Fruit fly (Drosophila melanogaster) whole organism, wandering third instar larva: ENCODE results near the gene CG31249.
A peak's percentile ranks its signal among the peaks of the same experiment; 100 is the strongest.

Experiments
- Abd-B ChIP-seq: fragments of >200 bp; optimal IDR thresholded peaks from 2 replicates; lab custom pipeline; 2017; ENCODE audit warnings: missing biosample characterization, missing genetic modification characterization
- CG32264 ChIP-seq: fragments of 200-800 bp; sonication (Bioruptor generic); optimal IDR thresholded peaks from 2 replicates; lab custom pipeline; 2016; ENCODE audit warnings: missing biosample characterization, missing genetic modification characterization
- CG9705 ChIP-seq: fragments of 200-800 bp; sonication (Bioruptor generic); optimal IDR thresholded peaks from 2 replicates; lab custom pipeline; 2018; ENCODE audit warnings: missing biosample characterization, mild to moderate bottlenecking, missing genetic modification characterization
- CrebA ChIP-seq: fragments of 200-800 bp; sonication (Bioruptor generic); optimal IDR thresholded peaks from 2 replicates; lab custom pipeline; 2016; ENCODE audit warnings: missing biosample characterization, mild to moderate bottlenecking, missing genetic modification characterization, borderline replicate concordance
- Dfd ChIP-seq: fragments of >200 bp; optimal IDR thresholded peaks from 2 replicates; lab custom pipeline; 2017; ENCODE audit warnings: missing biosample characterization, missing genetic modification characterization
- Dif ChIP-seq: fragments of 200-275, 200-300 bp; sonication (Bioruptor generic); optimal IDR thresholded peaks from 2 replicates; lab custom pipeline; 2018; ENCODE audit warnings: missing biosample characterization, missing genetic modification characterization; ENCODE audit not compliant: partially characterized antibody
- GATAd ChIP-seq: sonication (Bioruptor generic); optimal IDR thresholded peaks from 2 replicates; lab custom pipeline; 2016; ENCODE audit warnings: missing biosample characterization, missing genetic modification characterization
- HLH106 ChIP-seq: fragments of 200-800 bp; optimal IDR thresholded peaks from 3 replicates; lab custom pipeline; 2019; ENCODE audit warnings: missing biosample characterization, mild to moderate bottlenecking, missing genetic modification characterization, moderate library complexity
- Hnf4 ChIP-seq: fragments of 200-800 bp; sonication (Bioruptor generic); optimal IDR thresholded peaks from 2 replicates; lab custom pipeline; 2016; ENCODE audit warnings: missing biosample characterization, mild to moderate bottlenecking, missing genetic modification characterization
- Hr78 ChIP-seq: fragments of >200 bp; optimal IDR thresholded peaks from 2 replicates; lab custom pipeline; 2017; ENCODE audit warnings: missing biosample characterization, missing genetic modification characterization
- Hr83 ChIP-seq: fragments of 200-300 bp; sonication (Bioruptor generic); optimal IDR thresholded peaks from 2 replicates; lab custom pipeline; 2016; ENCODE audit warnings: missing biosample characterization, mild to moderate bottlenecking, missing genetic modification characterization, moderate library complexity; ENCODE audit not compliant: poor library complexity, severe bottlenecking
- Jra ChIP-seq: sonication (Bioruptor generic); optimal IDR thresholded peaks from 2 replicates; lab custom pipeline; 2016; ENCODE audit warnings: missing biosample characterization, missing genetic modification characterization
- Mio ChIP-seq: sonication (Bioruptor generic); optimal IDR thresholded peaks from 2 replicates; lab custom pipeline; 2016; ENCODE audit warnings: missing biosample characterization, missing genetic modification characterization
- Myc ChIP-seq: fragments of >200 bp; optimal IDR thresholded peaks from 2 replicates; lab custom pipeline; 2017
- N ChIP-seq: fragments of >200 bp; optimal IDR thresholded peaks from 2 replicates; lab custom pipeline; 2018; ENCODE audit warnings: missing biosample characterization, missing external identifiers, missing genetic modification characterization
- OdsH ChIP-seq: fragments of 200-800 bp; sonication (Bioruptor generic); optimal IDR thresholded peaks from 2 replicates; lab custom pipeline; 2016; ENCODE audit warnings: missing biosample characterization, mild to moderate bottlenecking, missing genetic modification characterization
- Rel ChIP-seq, 2 experiments: fragments of 200-800 bp; sonication (Bioruptor generic) in 1 of 2; optimal IDR thresholded peaks; 2 replicates in 1 of 2; 3 replicates in 1 of 2; lab custom pipeline; 2016 to 2019; ENCODE audit warnings: mild to moderate bottlenecking in 2 of 2, missing biosample characterization in 2 of 2, missing genetic modification characterization in 2 of 2, moderate library complexity in 1 of 2
- Sp1 ChIP-seq: fragments of 200-800 bp; sonication (Bioruptor generic); optimal IDR thresholded peaks from 3 replicates; lab custom pipeline; 2019; ENCODE audit warnings: missing biosample characterization, mild to moderate bottlenecking, missing genetic modification characterization, moderate library complexity
- Vsx2 ChIP-seq: fragments of 200-300, 225-300 bp; sonication (Bioruptor generic); optimal IDR thresholded peaks from 2 replicates; lab custom pipeline; 2018; ENCODE audit warnings: missing biosample characterization, missing genetic modification characterization; ENCODE audit not compliant: partially characterized antibody
- br ChIP-seq: fragments of 200-800 bp; sonication (Bioruptor generic); optimal IDR thresholded peaks from 2 replicates; lab custom pipeline; 2016; ENCODE audit warnings: missing biosample characterization, missing genetic modification characterization
- brk ChIP-seq: fragments of 200-800 bp; sonication (Bioruptor generic); optimal IDR thresholded peaks from 2 replicates; lab custom pipeline; 2016; ENCODE audit warnings: missing biosample characterization, mild to moderate bottlenecking, missing genetic modification characterization
- dl ChIP-seq, 2 experiments: fragments of 175-275, 200-275 bp in 1 of 2; fragments of 200-275 bp in 1 of 2; sonication (Bioruptor generic); optimal IDR thresholded peaks; lab custom pipeline; 2018; ENCODE audit warnings: mild to moderate bottlenecking in 2 of 2, missing biosample characterization in 2 of 2, missing genetic modification characterization in 2 of 2, moderate library complexity in 2 of 2; ENCODE audit not compliant: partially characterized antibody in 2 of 2, insufficient read depth in 1 of 2
- dmrt93B ChIP-seq: fragments of 200-800 bp; sonication (Bioruptor generic); optimal IDR thresholded peaks from 2 replicates; lab custom pipeline; 2018; ENCODE audit warnings: missing biosample characterization, mild to moderate bottlenecking, missing genetic modification characterization
- dsf ChIP-seq: sonication (Bioruptor generic); optimal IDR thresholded peaks from 2 replicates; lab custom pipeline; 2016; ENCODE audit warnings: missing biosample characterization, missing genetic modification characterization, borderline replicate concordance
- ey ChIP-seq: fragments of 200-800 bp; sonication (Bioruptor generic); optimal IDR thresholded peaks from 2 replicates; lab custom pipeline; 2016; ENCODE audit warnings: missing biosample characterization, missing genetic modification characterization
- foxo ChIP-seq, 2 experiments: fragments of 200-800 bp; sonication (Bioruptor generic); optimal IDR thresholded peaks; 2 replicates in 1 of 2; 3 replicates in 1 of 2; lab custom pipeline; 2016 to 2017; ENCODE audit warnings: missing biosample characterization in 2 of 2, missing genetic modification characterization in 2 of 2
- fru ChIP-seq: fragments of 200-800 bp; sonication (Bioruptor generic); optimal IDR thresholded peaks from 3 replicates; lab custom pipeline; 2016; ENCODE audit warnings: missing biosample characterization, mild to moderate bottlenecking, missing genetic modification characterization
- h ChIP-seq: fragments of 200-800 bp; sonication (Bioruptor generic); optimal IDR thresholded peaks from 3 replicates; lab custom pipeline; 2016; ENCODE audit warnings: missing biosample characterization, mild to moderate bottlenecking, missing genetic modification characterization
- jim ChIP-seq: fragments of 175-275, 200-325 bp; sonication (Bioruptor generic); optimal IDR thresholded peaks from 2 replicates; lab custom pipeline; 2016; ENCODE audit warnings: missing biosample characterization, mild to moderate bottlenecking, missing genetic modification characterization
- lola ChIP-seq: fragments of >200 bp; optimal IDR thresholded peaks from 2 replicates; lab custom pipeline; 2017; ENCODE audit warnings: missing biosample characterization, missing genetic modification characterization
- pan ChIP-seq: fragments of >200 bp; optimal IDR thresholded peaks from 2 replicates; lab custom pipeline; 2017
- psq ChIP-seq: fragments of 200-800 bp; sonication (Bioruptor generic); optimal IDR thresholded peaks from 3 replicates; lab custom pipeline; 2017; ENCODE audit warnings: missing biosample characterization, mild to moderate bottlenecking, missing genetic modification characterization, moderate library complexity
- rgr ChIP-seq: fragments of 200-800 bp; sonication (Bioruptor generic); optimal IDR thresholded peaks from 3 replicates; lab custom pipeline; 2016; ENCODE audit warnings: missing biosample characterization, mild to moderate bottlenecking, missing genetic modification characterization
- sage ChIP-seq: fragments of 200-800 bp; sonication (Bioruptor generic); optimal IDR thresholded peaks from 2 replicates; lab custom pipeline; 2016; ENCODE audit warnings: missing biosample characterization, mild to moderate bottlenecking, missing genetic modification characterization
- sv ChIP-seq: fragments of 200-800 bp; sonication (Bioruptor generic); optimal IDR thresholded peaks from 3 replicates; lab custom pipeline; 2016; ENCODE audit warnings: missing biosample characterization, missing genetic modification characterization
- tai ChIP-seq: sonication (Bioruptor generic); optimal IDR thresholded peaks from 2 replicates; lab custom pipeline; 2016; ENCODE audit warnings: missing biosample characterization, missing genetic modification characterization
- usp ChIP-seq: fragments of >200 bp; optimal IDR thresholded peaks from 2 replicates; lab custom pipeline; 2017; ENCODE audit warnings: missing biosample characterization, missing genetic modification characterization
- woc ChIP-seq: sonication (Bioruptor generic); optimal IDR thresholded peaks from 2 replicates; lab custom pipeline; 2016; ENCODE audit warnings: missing biosample characterization, mild to moderate bottlenecking, missing genetic modification characterization

The CG31249 gene

dm6 chr3R:17718760-17719625 is 32.1 kb upstream of the CG31249 start, which contains the start of gene Pxt:
Gene Pxt (plus strand): TSS chr3R:17719454.
- TF ChIP-seq psq (GFP tag; lab: Kevin White, UChicago) (no peak), usp (GFP tag; lab: Kevin White, UChicago) (no peak), Dfd (no peak), Jra (no peak), GATAd (GFP tag; lab: Kevin White, UChicago) (no peak), Vsx2 (no peak), Mio (GFP tag; lab: Kevin White, UChicago) (no peak), tai (GFP tag; lab: Kevin White, UChicago) (no peak), dl (GFP tag; optimal IDR thresholded peaks at IDR 0.05; lab: Kevin White, UChicago; ENCODE audit: insufficient read depth in 1 of 2, partially characterized antibody in 2 of 2) (no peak), br (GFP tag; lab: Kevin White, UChicago) (no peak), Sp1 (GFP tag; lab: Kevin White, UChicago) (no peak), woc (GFP tag; lab: Kevin White, UChicago) (no peak), pan (lab: Kevin White, UChicago) (no peak), brk (no peak)

DNA sequence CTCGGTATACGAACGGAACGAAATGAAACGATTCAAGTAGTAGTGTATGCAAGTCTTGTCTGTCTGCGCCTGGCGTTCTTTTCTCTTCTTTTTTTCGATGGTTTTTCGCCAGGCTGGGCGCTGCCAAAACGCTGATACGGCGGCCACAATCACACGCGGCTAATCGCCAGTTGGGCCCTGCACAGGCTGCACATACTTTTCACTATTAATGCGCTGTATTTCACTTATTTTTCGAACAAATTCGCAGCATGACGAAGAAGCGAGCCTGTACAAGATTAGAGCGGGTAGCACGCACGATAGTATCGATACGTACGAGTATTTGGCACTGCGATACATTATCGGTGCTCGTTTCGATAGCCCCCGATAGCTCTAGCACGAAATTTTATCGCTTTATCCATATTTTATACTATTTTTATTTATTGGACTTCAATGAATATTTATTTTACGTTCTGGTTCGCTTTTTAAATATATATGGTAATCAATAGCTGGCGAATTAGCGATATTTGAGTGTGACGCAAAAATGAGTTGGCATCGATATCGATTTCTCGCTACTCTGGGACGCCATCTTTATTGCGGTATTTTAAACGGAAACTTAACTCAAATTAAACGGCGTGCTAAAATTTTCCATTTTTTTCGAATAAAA is 31.3 kb upstream of the CG31249 start, which contains the start of gene osa:
osa (minus strand) TSS at position 300 of the 643 bp plus-strand sequence.
- TF ChIP-seq h (GFP tag; lab: Kevin White, UChicago): peak; percentile 41
- TF ChIP-seq sv (GFP tag; lab: Kevin White, UChicago): no peak
- TF ChIP-seq Hnf4 (GFP tag; lab: Kevin White, UChicago): no peak
- TF ChIP-seq dl (GFP tag; optimal IDR thresholded peaks at IDR 0.05; lab: Kevin White, UChicago; ENCODE audit: insufficient read depth in 1 of 2, partially characterized antibody in 2 of 2): no peak
- TF ChIP-seq woc (GFP tag; lab: Kevin White, UChicago): no peak
- TF ChIP-seq Mio (GFP tag; lab: Kevin White, UChicago): no peak
- no peak for TF ChIP-seq lola (GFP tag; lab: Kevin White, UChicago)
- peak; percentile 19 for TF ChIP-seq Myc
- no peak for TF ChIP-seq br (GFP tag; lab: Kevin White, UChicago)
- no peak for TF ChIP-seq foxo (GFP tag; optimal IDR thresholded peaks at IDR 0.05; lab: Kevin White, UChicago)
- no peak for TF ChIP-seq dmrt93B
- peak; percentile 24 for TF ChIP-seq sage (GFP tag; lab: Kevin White, UChicago)
- no peak for TF ChIP-seq HLH106
- TF ChIP-seq N: no peak
- TF ChIP-seq Hr83 (GFP tag; lab: Kevin White, UChicago): peak; percentile 25
- TF ChIP-seq CG9705 (GFP tag; lab: Kevin White, UChicago): peak; percentile 12
- TF ChIP-seq CrebA (GFP tag; lab: Kevin White, UChicago): no peak
- TF ChIP-seq Abd-B (GFP tag; lab: Kevin White, UChicago): no peak
- no peak for TF ChIP-seq Dif (GFP tag; lab: Kevin White, UChicago)
- no peak for TF ChIP-seq ey (GFP tag; lab: Kevin White, UChicago)
- no peak for TF ChIP-seq fru
- TF ChIP-seq Jra: peak; percentile 14
- TF ChIP-seq Hr78 (GFP tag; lab: Kevin White, UChicago): no peak
- no peak for TF ChIP-seq dsf (GFP tag; lab: Kevin White, UChicago)
- TF ChIP-seq pan (lab: Kevin White, UChicago): no peak
- TF ChIP-seq Sp1 (GFP tag; lab: Kevin White, UChicago): peak; percentile 12
- TF ChIP-seq Rel (GFP tag; optimal IDR thresholded peaks at IDR 0.05; lab: Kevin White, UChicago): no peak
- no peak for TF ChIP-seq Rel (tag; optimal IDR thresholded peaks at IDR 0.05; lab: Kevin White, UChicago)
- no peak for TF ChIP-seq Vsx2
- TF ChIP-seq GATAd (GFP tag; lab: Kevin White, UChicago): no peak
- TF ChIP-seq CG32264: peak; percentile 1
- TF ChIP-seq usp (GFP tag; lab: Kevin White, UChicago): no peak
- TF ChIP-seq brk: peak; percentile 65
- TF ChIP-seq Dfd: no peak
- no peak for TF ChIP-seq jim (GFP tag; lab: Kevin White, UChicago)
- peak; percentile 62 for TF ChIP-seq tai (GFP tag; lab: Kevin White, UChicago)
- TF ChIP-seq rgr (GFP tag; lab: Kevin White, UChicago): no peak
- TF ChIP-seq psq (GFP tag; lab: Kevin White, UChicago): no peak
- no peak for TF ChIP-seq OdsH
